Worm (Caenorhabditis elegans) whole organism, young adult: Measurements from ENCODE around the gene cpg-8.

Experiments used
- F22D6.2 ChIP-seq: sonication (generic microtip); optimal IDR thresholded peaks from 2 replicates; lab custom pipeline; 2016; ENCODE audit warnings: mild to moderate bottlenecking, missing genetic modification characterization, missing compliant biosample characterization
- F49E8.2 ChIP-seq: sonication (generic microtip); optimal IDR thresholded peaks from 3 replicates; lab custom pipeline; 2017; ENCODE audit warnings: missing genetic modification characterization, mild to moderate bottlenecking, missing compliant biosample characterization, antibody characterized with exemption, moderate library complexity; ENCODE audit not compliant: insufficient read depth
- F52B5.7 ChIP-seq: sonication (generic microtip); optimal IDR thresholded peaks from 2 replicates; lab custom pipeline; 2016; ENCODE audit warnings: mild to moderate bottlenecking, missing genetic modification characterization, missing compliant biosample characterization
- Y53G8AR.9 ChIP-seq: fragments of 200-800 bp; sonication (Bioruptor generic); conservative IDR thresholded peaks from 2 replicates; pipeline ENCODE4 v1.3.6; 2022; ENCODE audit warnings: missing genetic modification reagents, missing genetic modification characterization, missing compliant biosample characterization
- Y79H2A.3 ChIP-seq: fragments of 200-800 bp; sonication (Bioruptor generic); conservative IDR thresholded peaks from 2 replicates; pipeline ENCODE4 v1.3.6; 2022; ENCODE audit warnings: missing genetic modification reagents, missing genetic modification characterization, missing compliant biosample characterization
- ama-1 ChIP-seq, 3 experiments: fragments of 150-350 bp in 1 of 3; sonication (generic microtip) in 2 of 3; optimal IDR thresholded peaks; 2 replicates each; lab custom pipeline; 2014 to 2018; ENCODE audit warnings: missing biosample characterization in 2 of 3, missing genetic modification characterization in 2 of 3, missing genetic modification reagents in 2 of 3
- dpl-1 ChIP-seq: fragments of 150-350 bp; optimal IDR thresholded peaks from 2 replicates; lab custom pipeline; 2014; ENCODE audit warnings: missing biosample characterization, missing genetic modification reagents, missing genetic modification characterization
- hlh-26 ChIP-seq: fragments of 200-800 bp; sonication (Bioruptor generic); conservative IDR thresholded peaks from 2 replicates; pipeline ENCODE4 v1.3.6; 2022; ENCODE audit warnings: missing genetic modification reagents, missing genetic modification characterization, missing compliant biosample characterization
- hrde-1 ChIP-seq: sonication (generic microtip); optimal IDR thresholded peaks from 2 replicates; lab custom pipeline; 2016; ENCODE audit warnings: missing genetic modification characterization, mild to moderate bottlenecking, missing compliant biosample characterization, moderate library complexity, missing genotype, missing genetic modification reagents, borderline replicate concordance

- TF ChIP-seq dpl-1 (GFP tag; lab: Kevin White, UChicago) = no peak
- TF ChIP-seq hrde-1 (tag; lab: Kevin White, UChicago) = no peak
- TF ChIP-seq F52B5.7 (tag; lab: Kevin White, UChicago) = no peak
- TF ChIP-seq ama-1 (optimal IDR thresholded peaks at IDR 0.05; lab: Kevin White, UChicago) = no peak
- no peak for TF ChIP-seq ama-1 (GFP tag; optimal IDR thresholded peaks at IDR 0.05; lab: Kevin White, UChicago)
- no peak for TF ChIP-seq F49E8.2 (tag; lab: Kevin White, UChicago)
- no peak for TF ChIP-seq Y53G8AR.9 (GFP tag; lab: Robert Waterston, UW)
- no peak for TF ChIP-seq hlh-26 (GFP tag; lab: Robert Waterston, UW)
- TF ChIP-seq F22D6.2 (tag; lab: Kevin White, UChicago) = no peak
- no peak for TF ChIP-seq Y79H2A.3
Observed at ce11 chrV:4674506-4674905, 17.7 kb downstream of the cpg-8 start, which contains the start of gene K03B4.8.
